Fruit fly (Drosophila melanogaster) whole organism, embryonic: ENCODE results near the gene Cpr78Cb.
A peak's percentile ranks its signal among the peaks of the same experiment; 100 is the strongest.

Experiments
- Ada2b ChIP-seq: fragments of 200-800 bp; sonication (Bioruptor generic); IDR thresholded peaks from 2 replicates; pipeline ENCODE4 v1.3.6; 2022; ENCODE audit warnings: missing biosample characterization, missing genetic modification characterization
- CG10209 ChIP-seq: fragments of 200-800 bp; sonication (Bioruptor generic); optimal IDR thresholded peaks from 3 replicates; lab custom pipeline; 2017; ENCODE audit warnings: missing biosample characterization, mild to moderate bottlenecking, missing genetic modification characterization, missing genetic modification reagents
- CG11398 ChIP-seq: fragments of 200-800 bp; sonication (Bioruptor generic); optimal IDR thresholded peaks from 2 replicates; lab custom pipeline; 2016; ENCODE audit warnings: missing biosample characterization, missing genetic modification characterization
- CG12299 ChIP-seq: fragments of 200-800 bp; sonication (Bioruptor generic); optimal IDR thresholded peaks from 2 replicates; lab custom pipeline; 2018; ENCODE audit warnings: missing biosample characterization, mild to moderate bottlenecking, missing genetic modification characterization
- CG13123 ChIP-seq: fragments of 200-800 bp; sonication (Bioruptor generic); optimal IDR thresholded peaks from 2 replicates; lab custom pipeline; 2016; ENCODE audit warnings: missing biosample characterization, missing genetic modification characterization
- CG14050 ChIP-seq: fragments of 200-800 bp; sonication (Bioruptor generic); IDR thresholded peaks from 3 replicates; pipeline ENCODE4 v1.3.6; 2022; ENCODE audit warnings: missing biosample characterization, missing genetic modification characterization
- CG14667 ChIP-seq: fragments of 200-800 bp; sonication (Bioruptor generic); IDR thresholded peaks from 2 replicates; pipeline ENCODE4 v1.3.6; 2022; ENCODE audit warnings: missing biosample characterization, missing genetic modification characterization
- CG15073 ChIP-seq: fragments of 200-800 bp; sonication (Bioruptor generic); optimal IDR thresholded peaks from 2 replicates; lab custom pipeline; 2016; ENCODE audit warnings: missing biosample characterization, missing genetic modification characterization
- CG18011 ChIP-seq: fragments of 200-800 bp; sonication (Bioruptor generic); optimal IDR thresholded peaks from 2 replicates; lab custom pipeline; 2017; ENCODE audit warnings: missing biosample characterization, missing genetic modification characterization, mild to moderate bottlenecking, moderate library complexity, missing genotype
- CG18599 ChIP-seq: fragments of 200-800 bp; sonication (Bioruptor generic); optimal IDR thresholded peaks from 3 replicates; lab custom pipeline; 2017; ENCODE audit warnings: missing biosample characterization, missing genetic modification characterization, mild to moderate bottlenecking, moderate library complexity, missing genetic modification reagents
- CG31224 ChIP-seq: fragments of 200-800 bp; sonication (Bioruptor generic); IDR thresholded peaks from 2 replicates; pipeline ENCODE4 v1.3.6; 2022; ENCODE audit warnings: missing biosample characterization, missing genetic modification characterization
- CG4282 ChIP-seq: fragments of 200-800 bp; sonication (Bioruptor generic); optimal IDR thresholded peaks from 2 replicates; lab custom pipeline; 2016; ENCODE audit warnings: missing biosample characterization, missing genetic modification characterization
- CG4404 ChIP-seq: fragments of 200-800 bp; sonication (Bioruptor generic); IDR thresholded peaks from 2 replicates; pipeline ENCODE4 v1.3.6; 2022; ENCODE audit warnings: missing biosample characterization, missing genetic modification characterization
- CG4730 ChIP-seq: fragments of 200-800 bp; sonication (Bioruptor generic); IDR thresholded peaks from 2 replicates; pipeline ENCODE4 v1.3.6; 2022; ENCODE audit warnings: missing biosample characterization, missing genetic modification characterization
- CG4854 ChIP-seq: fragments of 200-800 bp; sonication (Bioruptor generic); optimal IDR thresholded peaks from 2 replicates; lab custom pipeline; 2016; ENCODE audit warnings: missing biosample characterization, missing genetic modification characterization, inconsistent platforms
- CG6175 ChIP-seq: fragments of 200-800 bp; sonication (Bioruptor generic); IDR thresholded peaks from 3 replicates; pipeline ENCODE4 v1.3.6; 2022; ENCODE audit warnings: missing biosample characterization, missing genetic modification characterization
- CG7556 ChIP-seq: fragments of 200-800 bp; sonication (Bioruptor generic); optimal IDR thresholded peaks from 2 replicates; lab custom pipeline; 2017; ENCODE audit warnings: missing biosample characterization, mild to moderate bottlenecking, missing genetic modification characterization
- CG7745 ChIP-seq: fragments of 200-800 bp; sonication (Bioruptor generic); optimal IDR thresholded peaks from 2 replicates; lab custom pipeline; 2018; ENCODE audit warnings: missing biosample characterization, mild to moderate bottlenecking, missing genetic modification characterization, moderate library complexity
- CG7928 ChIP-seq: fragments of 200-800 bp; sonication (Bioruptor generic); optimal IDR thresholded peaks from 2 replicates; lab custom pipeline; 2017; ENCODE audit warnings: missing biosample characterization, mild to moderate bottlenecking, missing genetic modification characterization
- CG8359 ChIP-seq: fragments of 200-800 bp; sonication (Bioruptor generic); optimal IDR thresholded peaks from 2 replicates; lab custom pipeline; 2017; ENCODE audit warnings: missing biosample characterization, mild to moderate bottlenecking, missing genetic modification characterization, borderline replicate concordance
- CG8388 ChIP-seq: fragments of 200-800 bp; sonication (Bioruptor generic); optimal IDR thresholded peaks from 2 replicates; lab custom pipeline; 2019; ENCODE audit warnings: missing biosample characterization, mild to moderate bottlenecking, missing genetic modification characterization, moderate library complexity
- CG9437 ChIP-seq: fragments of 200-800 bp; sonication (Bioruptor generic); optimal IDR thresholded peaks from 2 replicates; lab custom pipeline; 2018; ENCODE audit warnings: missing biosample characterization, mild to moderate bottlenecking, missing genetic modification characterization
- Dbx ChIP-seq: fragments of 200-800 bp; sonication (Bioruptor generic); IDR thresholded peaks from 3 replicates; pipeline ENCODE4 v1.3.6; 2022; ENCODE audit warnings: missing biosample characterization, missing genetic modification characterization
- Elba2 ChIP-seq: fragments of 200-800 bp; sonication (Bioruptor generic); optimal IDR thresholded peaks from 3 replicates; lab custom pipeline; 2016; ENCODE audit warnings: missing biosample characterization, missing genetic modification characterization
- Fer1 ChIP-seq: fragments of 200-800 bp; sonication (Bioruptor generic); optimal IDR thresholded peaks from 2 replicates; lab custom pipeline; 2017; ENCODE audit warnings: missing biosample characterization, mild to moderate bottlenecking, missing genetic modification characterization
- Jarid2 ChIP-seq: fragments of 200-800 bp; sonication (Bioruptor generic); optimal IDR thresholded peaks from 3 replicates; lab custom pipeline; 2017; ENCODE audit warnings: mild to moderate bottlenecking, missing biosample characterization, missing genetic modification reagents, missing genetic modification characterization
- Mad ChIP-seq: fragments of 200-800 bp; sonication (Bioruptor generic); optimal IDR thresholded peaks from 2 replicates; lab custom pipeline; 2016; ENCODE audit warnings: missing biosample characterization, missing genetic modification characterization
- Max ChIP-seq: fragments of 200-800 bp; sonication (Bioruptor generic); optimal IDR thresholded peaks from 2 replicates; lab custom pipeline; 2016; ENCODE audit warnings: missing biosample characterization, mild to moderate bottlenecking, missing genetic modification characterization
- Opbp ChIP-seq: fragments of 200-800 bp; sonication (Bioruptor generic); IDR thresholded peaks from 3 replicates; pipeline ENCODE4 v1.3.6; 2022; ENCODE audit warnings: missing biosample characterization, missing genetic modification characterization; ENCODE audit not compliant: partially characterized antibody
- Ptx1 ChIP-seq: fragments of 200-800 bp; sonication (Bioruptor generic); IDR thresholded peaks from 2 replicates; pipeline ENCODE4 v1.3.6; 2022; ENCODE audit warnings: missing biosample characterization, missing genetic modification characterization
- Usf ChIP-seq: fragments of 200-800 bp; sonication (Bioruptor generic); optimal IDR thresholded peaks from 2 replicates; lab custom pipeline; 2017; ENCODE audit warnings: missing genotype, missing biosample characterization, missing genetic modification characterization
- Xrp1 ChIP-seq: fragments of 200-800 bp; sonication (Bioruptor generic); IDR thresholded peaks from 2 replicates; pipeline ENCODE4 v1.3.6; 2022; ENCODE audit warnings: missing biosample characterization, missing genetic modification characterization
- al ChIP-seq: fragments of 200-800 bp; sonication (Bioruptor generic); IDR thresholded peaks from 2 replicates; pipeline ENCODE4 v1.3.6; 2022; ENCODE audit warnings: missing biosample characterization, missing genetic modification characterization
- ato ChIP-seq: fragments of 200-800 bp; sonication (Bioruptor generic); IDR thresholded peaks from 2 replicates; pipeline ENCODE4 v1.3.6; 2022; ENCODE audit warnings: missing biosample characterization, missing genetic modification characterization; ENCODE audit not compliant: partially characterized antibody
- btn ChIP-seq: fragments of 200-800 bp; sonication (Bioruptor generic); optimal IDR thresholded peaks from 2 replicates; lab custom pipeline; 2016; ENCODE audit warnings: missing biosample characterization, missing genetic modification characterization
- cas ChIP-seq: fragments of 200-800 bp; sonication (Bioruptor generic); IDR thresholded peaks from 2 replicates; pipeline ENCODE4 v1.3.6; 2022; ENCODE audit warnings: missing biosample characterization, missing genetic modification characterization
- dimm ChIP-seq: fragments of 200-800 bp; sonication (Bioruptor generic); IDR thresholded peaks from 2 replicates; pipeline ENCODE4 v1.3.6; 2022; ENCODE audit warnings: missing biosample characterization, missing genetic modification characterization
- emc ChIP-seq: fragments of 200-800 bp; sonication (Bioruptor generic); optimal IDR thresholded peaks from 2 replicates; lab custom pipeline; 2016; ENCODE audit warnings: missing biosample characterization, missing genetic modification characterization
- ewg ChIP-seq: fragments of 200-800 bp; sonication (Bioruptor generic); optimal IDR thresholded peaks from 3 replicates; lab custom pipeline; 2017; ENCODE audit warnings: mild to moderate bottlenecking, missing biosample characterization, missing genetic modification reagents, missing genetic modification characterization
- eyg ChIP-seq: fragments of 200-800 bp; sonication (Bioruptor generic); optimal IDR thresholded peaks from 3 replicates; lab custom pipeline; 2016; ENCODE audit warnings: missing biosample characterization, missing genetic modification characterization
- fd96Cb ChIP-seq: fragments of 200-800 bp; sonication (Bioruptor generic); optimal IDR thresholded peaks from 2 replicates; lab custom pipeline; 2018; ENCODE audit warnings: missing biosample characterization, mild to moderate bottlenecking, missing genetic modification characterization, moderate library complexity
- ind ChIP-seq: fragments of 200-800 bp; sonication (Bioruptor generic); optimal IDR thresholded peaks from 3 replicates; lab custom pipeline; 2016; ENCODE audit warnings: missing biosample characterization, missing genetic modification characterization
- inv ChIP-seq: fragments of 200-800 bp; sonication (Bioruptor generic); IDR thresholded peaks from 2 replicates; pipeline ENCODE4 v1.3.6; 2022; ENCODE audit warnings: missing biosample characterization, missing genetic modification characterization; ENCODE audit not compliant: partially characterized antibody
- mam ChIP-seq: fragments of 200-800 bp; sonication (Bioruptor generic); optimal IDR thresholded peaks from 3 replicates; lab custom pipeline; 2016; ENCODE audit warnings: missing biosample characterization, missing genetic modification characterization
- phol ChIP-seq: fragments of 200-800 bp; sonication (Bioruptor generic); optimal IDR thresholded peaks from 3 replicates; lab custom pipeline; 2018; ENCODE audit warnings: missing biosample characterization, mild to moderate bottlenecking, missing genetic modification characterization, moderate library complexity
- psq ChIP-seq: fragments of 200-800 bp; sonication (Bioruptor generic); optimal IDR thresholded peaks from 2 replicates; lab custom pipeline; 2017; ENCODE audit warnings: missing biosample characterization, missing genetic modification characterization
- sd ChIP-seq: fragments of 200-800 bp; sonication (Bioruptor generic); optimal IDR thresholded peaks from 3 replicates; lab custom pipeline; 2018; ENCODE audit warnings: missing biosample characterization, mild to moderate bottlenecking, missing genetic modification characterization, moderate library complexity
- slbo ChIP-seq: fragments of 200-800 bp; sonication (Bioruptor generic); IDR thresholded peaks from 2 replicates; pipeline ENCODE4 v1.3.6; 2022; ENCODE audit warnings: missing biosample characterization, missing genetic modification characterization
- stwl ChIP-seq: fragments of 200-800 bp; sonication (Bioruptor generic); optimal IDR thresholded peaks from 3 replicates; lab custom pipeline; 2018; ENCODE audit warnings: missing biosample characterization, mild to moderate bottlenecking, missing genetic modification characterization, moderate library complexity
- tx ChIP-seq: fragments of 200-800 bp; sonication (Bioruptor generic); optimal IDR thresholded peaks from 2 replicates; lab custom pipeline; 2016; ENCODE audit warnings: missing biosample characterization, missing genetic modification characterization
- wdn ChIP-seq: fragments of 200-800 bp; sonication (Bioruptor generic); IDR thresholded peaks from 2 replicates; pipeline ENCODE4 v1.3.6; 2022; ENCODE audit warnings: missing biosample characterization, missing genetic modification characterization

Gene Cpr78Cb

DNA sequence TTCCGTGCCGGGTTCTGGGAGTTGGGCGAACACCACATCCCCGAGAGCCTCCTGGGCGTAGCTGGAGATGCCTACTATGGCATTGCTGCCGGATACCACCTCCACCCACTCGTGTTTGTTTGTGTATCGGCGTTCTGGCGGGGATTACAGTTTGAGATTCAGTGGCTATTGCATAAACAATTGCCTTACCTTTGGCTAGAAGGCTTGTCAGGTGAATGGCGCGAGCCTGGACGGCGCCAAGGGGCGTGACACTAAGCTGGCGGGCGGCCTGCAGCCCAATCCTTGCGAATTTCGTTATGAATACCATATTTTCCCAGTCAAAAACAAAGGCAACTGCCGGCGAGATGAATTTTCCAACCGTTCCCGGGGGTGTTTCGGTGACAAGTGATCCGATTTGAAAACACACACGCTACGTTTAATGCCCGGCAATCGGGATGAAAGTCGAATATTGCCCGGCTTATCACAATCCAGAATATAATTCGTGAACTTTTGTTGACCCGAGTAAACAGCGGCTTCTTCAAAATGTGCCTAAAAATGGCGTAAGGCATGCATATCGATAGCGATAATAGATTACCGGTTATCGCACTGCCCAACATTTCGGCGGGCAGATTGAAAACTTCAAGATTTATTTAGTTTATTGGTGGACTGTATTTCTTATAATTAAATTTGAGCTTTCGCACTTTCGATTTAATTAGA, 13.1 kb upstream of the Cpr78Cb start, which contains the start of gene ppl (continued):
- no peak for TF ChIP-seq CG4730 (GFP tag; lab: Robert Waterston, UW)
- no peak for TF ChIP-seq Xrp1 (GFP tag; lab: Robert Waterston, UW)
- TF ChIP-seq CG31224 (GFP tag; lab: Robert Waterston, UW) = no peak
- peak; percentile 1 for TF ChIP-seq CG4282
- peak; percentile 63 for TF ChIP-seq stwl (tag; lab: Kevin White, UChicago)
- no peak for TF ChIP-seq inv
- no peak for TF ChIP-seq Ada2b (GFP tag; lab: Robert Waterston, UW)
- TF ChIP-seq CG7556 = no peak
- no peak for TF ChIP-seq wdn (GFP tag; lab: Robert Waterston, UW)
- no peak for TF ChIP-seq CG8388 (GFP tag; lab: Kevin White, UChicago)
- TF ChIP-seq sd = no peak
- TF ChIP-seq ind (GFP tag; lab: Kevin White, UChicago) = no peak
- no peak for TF ChIP-seq CG7928
- TF ChIP-seq emc (GFP tag; lab: Kevin White, UChicago) = no peak
- no peak for TF ChIP-seq Usf
- TF ChIP-seq ewg (GFP tag; lab: Kevin White, UChicago) = no peak
- no peak for TF ChIP-seq CG14050
- TF ChIP-seq Opbp (GFP tag; lab: Robert Waterston, UW) = peak; percentile 45; the same call in 2 of the 3 replicates
- no peak for TF ChIP-seq CG18011 (GFP tag; lab: Kevin White, UChicago)
- TF ChIP-seq CG13123 (GFP tag; lab: Kevin White, UChicago) = no peak
- TF ChIP-seq Dbx (GFP tag; lab: Robert Waterston, UW) = no peak
- TF ChIP-seq CG18599 = no peak
- TF ChIP-seq CG4404 (GFP tag; lab: Robert Waterston, UW) = no peak
- TF ChIP-seq CG9437 (GFP tag; lab: Kevin White, UChicago) = no peak
- no peak for TF ChIP-seq ato (GFP tag; lab: Robert Waterston, UW)
- TF ChIP-seq dimm (GFP tag; lab: Robert Waterston, UW) = no peak
- no peak for TF ChIP-seq eyg (GFP tag; lab: Kevin White, UChicago)
- TF ChIP-seq btn (GFP tag; lab: Kevin White, UChicago) = no peak
- TF ChIP-seq cas (GFP tag; lab: Robert Waterston, UW) = no peak
- TF ChIP-seq CG7745 (tag; lab: Kevin White, UChicago) = no peak
- TF ChIP-seq CG14667 (GFP tag; lab: Robert Waterston, UW) = no peak
- no peak for TF ChIP-seq CG10209 (GFP tag; lab: Kevin White, UChicago)
- no peak for TF ChIP-seq tx (GFP tag; lab: Kevin White, UChicago)
- no peak for TF ChIP-seq slbo (GFP tag; lab: Robert Waterston, UW)
- TF ChIP-seq CG11398 (GFP tag; lab: Kevin White, UChicago) = no peak
- TF ChIP-seq phol = peak; percentile 47
- TF ChIP-seq Fer1 (GFP tag; lab: Kevin White, UChicago) = peak; percentile 26
- TF ChIP-seq mam (GFP tag; lab: Kevin White, UChicago) = no peak
- TF ChIP-seq Elba2 (GFP tag; lab: Kevin White, UChicago) = no peak
- TF ChIP-seq CG8359 (GFP tag; lab: Kevin White, UChicago) = no peak
- no peak for TF ChIP-seq CG4854 (GFP tag; lab: Kevin White, UChicago)
- no peak for TF ChIP-seq Mad (GFP tag; lab: Kevin White, UChicago)
- no peak for TF ChIP-seq Ptx1
- TF ChIP-seq CG12299 (tag; lab: Kevin White, UChicago) = no peak
- TF ChIP-seq CG15073 = no peak
- no peak for TF ChIP-seq fd96Cb (tag; lab: Kevin White, UChicago)
- no peak for TF ChIP-seq Max (GFP tag; lab: Kevin White, UChicago)
- no peak for TF ChIP-seq CG6175
- TF ChIP-seq al (GFP tag; lab: Robert Waterston, UW) = no peak
- no peak for TF ChIP-seq psq (GFP tag; lab: Kevin White, UChicago)
- TF ChIP-seq Jarid2 = no peak
